Worm (Caenorhabditis elegans) whole organism, L3 larva: ENCODE data around the gene efl-3.

Experiments used
- R02D3.7 ChIP-seq: fragments of 150-350 bp; optimal IDR thresholded peaks from 2 replicates; lab custom pipeline; 2014; ENCODE audit warnings: missing biosample characterization, missing genetic modification characterization
- ceh-28 ChIP-seq: fragments of 150-350 bp; optimal IDR thresholded peaks from 2 replicates; lab custom pipeline; 2014; ENCODE audit warnings: missing biosample characterization, missing genetic modification reagents, missing genetic modification characterization
- ceh-9 ChIP-seq: sonication (generic microtip); optimal IDR thresholded peaks from 2 replicates; lab custom pipeline; 2018; ENCODE audit warnings: missing biosample characterization, missing genetic modification characterization
- egl-27 ChIP-seq: sonication (generic microtip); optimal IDR thresholded peaks from 4 replicates; lab custom pipeline; 2017; ENCODE audit warnings: missing biosample characterization, missing genetic modification reagents, missing genetic modification characterization
- elt-1 ChIP-seq: fragments of 150-350 bp; optimal IDR thresholded peaks from 2 replicates; lab custom pipeline; 2014; ENCODE audit warnings: missing biosample characterization, missing genetic modification characterization
- elt-2 ChIP-seq: sonication (generic microtip); optimal IDR thresholded peaks from 2 replicates; lab custom pipeline; 2016; ENCODE audit warnings: missing genetic modification reagents, mild to moderate bottlenecking, missing genetic modification characterization, missing compliant biosample characterization
- elt-3 ChIP-seq, 3 experiments: fragments of 150-350 bp in 1 of 3; sonication (generic microtip) in 2 of 3; optimal IDR thresholded peaks; 2 replicates in 2 of 3; 4 replicates in 1 of 3; lab custom pipeline; 2014 to 2017; ENCODE audit warnings: missing biosample characterization in 3 of 3, missing genetic modification characterization in 3 of 3
- fos-1 ChIP-seq: fragments of 150-350 bp; optimal IDR thresholded peaks from 2 replicates; lab custom pipeline; 2014; ENCODE audit warnings: missing biosample characterization, missing genetic modification characterization
- nfya-1 ChIP-seq: sonication (generic microtip); optimal IDR thresholded peaks from 2 replicates; lab custom pipeline; 2017; ENCODE audit warnings: missing genetic modification characterization, mild to moderate bottlenecking, missing compliant biosample characterization, antibody characterized with exemption, moderate library complexity; ENCODE audit not compliant: insufficient read depth
- nhr-28 ChIP-seq: fragments of 150-350 bp; optimal IDR thresholded peaks from 2 replicates; lab custom pipeline; 2014; ENCODE audit warnings: missing biosample characterization, missing genetic modification characterization
- pha-4 ChIP-seq: fragments of 150-350 bp; optimal IDR thresholded peaks from 2 replicates; lab custom pipeline; 2014; ENCODE audit warnings: missing biosample characterization, missing genetic modification reagents, missing genetic modification characterization
- unc-62 ChIP-seq: fragments of 150-350 bp; sonication (generic microtip); optimal IDR thresholded peaks from 4 replicates; lab custom pipeline; 2014; ENCODE audit warnings: missing biosample characterization, missing genetic modification reagents, missing genetic modification characterization

- no peak for TF ChIP-seq ceh-28 (tag; lab: Kevin White, UChicago)
- no peak for TF ChIP-seq egl-27 (tag; lab: Kevin White, UChicago)
- TF ChIP-seq nfya-1 (tag; lab: Kevin White, UChicago): no peak
- no peak for TF ChIP-seq fos-1 (tag; lab: Kevin White, UChicago)
- TF ChIP-seq nhr-28: no peak
- no peak for TF ChIP-seq unc-62
- no peak for TF ChIP-seq R02D3.7 (tag; lab: Kevin White, UChicago)
- no peak for TF ChIP-seq pha-4
- no peak for TF ChIP-seq elt-2 (tag; lab: Kevin White, UChicago)
- no peak for TF ChIP-seq elt-3 (tag; optimal IDR thresholded peaks at IDR 0.05; lab: Kevin White, UChicago)
- TF ChIP-seq elt-1: no peak
- TF ChIP-seq ceh-9 (tag; lab: Kevin White, UChicago): no peak
Observed at ce11 chrII:8405303-8405702, 7.2 kb upstream of the efl-3 start, which contains the start of gene ubc-24.
